Fruit fly (Drosophila melanogaster) whole organism, adult: ENCODE results near the gene CG7453.

Source experiments
- CG11617 ChIP-seq: fragments of 200-800 bp; sonication (Bioruptor generic); optimal IDR thresholded peaks from 2 replicates; lab custom pipeline; 2017; ENCODE audit warnings: mild to moderate bottlenecking, missing biosample characterization, missing genetic modification reagents, missing genetic modification characterization
- CG12768 ChIP-seq: fragments of 200-800 bp; sonication (Bioruptor generic); optimal IDR thresholded peaks from 2 replicates; lab custom pipeline; 2017; ENCODE audit warnings: missing biosample characterization, missing genetic modification characterization, mild to moderate bottlenecking, moderate library complexity, missing genetic modification reagents
- CG14711 ChIP-seq: fragments of 200-800 bp; sonication (Bioruptor generic); optimal IDR thresholded peaks from 2 replicates; lab custom pipeline; 2018; ENCODE audit warnings: missing biosample characterization, mild to moderate bottlenecking, missing genetic modification characterization, moderate library complexity
- CG1620 ChIP-seq: fragments of 200-800 bp; sonication (Bioruptor generic); optimal IDR thresholded peaks from 2 replicates; lab custom pipeline; 2016; ENCODE audit warnings: missing biosample characterization, missing genetic modification characterization
- CG33017 ChIP-seq: fragments of 200-800 bp; sonication (Bioruptor generic); optimal IDR thresholded peaks from 2 replicates; lab custom pipeline; 2018; ENCODE audit warnings: missing biosample characterization, mild to moderate bottlenecking, missing genetic modification characterization, moderate library complexity
- CG5204 ChIP-seq: fragments of 200-800 bp; sonication (Bioruptor generic); optimal IDR thresholded peaks from 2 replicates; lab custom pipeline; 2016; ENCODE audit warnings: missing biosample characterization, missing genetic modification characterization
- CG7045 ChIP-seq: fragments of 200-800 bp; sonication (Bioruptor generic); optimal IDR thresholded peaks from 2 replicates; lab custom pipeline; 2017; ENCODE audit warnings: missing biosample characterization, mild to moderate bottlenecking, missing genetic modification characterization
- CG7101 ChIP-seq: fragments of 200-800 bp; sonication (Bioruptor generic); optimal IDR thresholded peaks from 2 replicates; lab custom pipeline; 2018; ENCODE audit warnings: missing biosample characterization, mild to moderate bottlenecking, missing genetic modification characterization, moderate library complexity
- Clk ChIP-seq: fragments of 200-800 bp; sonication (Bioruptor generic); optimal IDR thresholded peaks from 2 replicates; lab custom pipeline; 2017; ENCODE audit warnings: missing biosample characterization, missing genetic modification characterization
- Crg-1 ChIP-seq: fragments of 200-800 bp; sonication (Bioruptor generic); optimal IDR thresholded peaks from 2 replicates; lab custom pipeline; 2016; ENCODE audit warnings: missing biosample characterization, missing genetic modification characterization
- Hr96 ChIP-seq: fragments of 200-800 bp; sonication (Bioruptor generic); optimal IDR thresholded peaks from 2 replicates; lab custom pipeline; 2016; ENCODE audit warnings: missing biosample characterization, missing genetic modification characterization
- Mnt ChIP-seq: fragments of 200-800 bp; sonication (Bioruptor generic); optimal IDR thresholded peaks from 2 replicates; lab custom pipeline; 2016; ENCODE audit warnings: missing biosample characterization, mild to moderate bottlenecking, missing genetic modification characterization
- bab1 ChIP-seq: fragments of 200-800 bp; sonication (Bioruptor generic); optimal IDR thresholded peaks from 3 replicates; lab custom pipeline; 2019; ENCODE audit warnings: missing biosample characterization, mild to moderate bottlenecking, missing genetic modification characterization, moderate library complexity
- cic ChIP-seq: fragments of 200-800 bp; sonication (Bioruptor generic); optimal IDR thresholded peaks from 2 replicates; lab custom pipeline; 2017; ENCODE audit warnings: missing biosample characterization, mild to moderate bottlenecking, missing genetic modification characterization, moderate library complexity
- cnc ChIP-seq, 2 experiments: fragments of >200 bp; optimal IDR thresholded peaks; 2 replicates each; lab custom pipeline; 2017
- kay ChIP-seq: fragments of 200-800 bp; sonication (Bioruptor generic); peaks from one replicate; lab custom pipeline; 2016; ENCODE audit warnings: missing biosample characterization, missing genetic modification characterization, borderline replicate concordance
- ovo ChIP-seq: fragments of 200-800 bp; sonication (Bioruptor generic); optimal IDR thresholded peaks from 2 replicates; lab custom pipeline; 2016; ENCODE audit warnings: missing biosample characterization, missing genetic modification characterization
- pad ChIP-seq: fragments of 200-800 bp; sonication (Bioruptor generic); optimal IDR thresholded peaks from 3 replicates; lab custom pipeline; 2017; ENCODE audit warnings: missing biosample characterization, missing genetic modification characterization, mild to moderate bottlenecking, moderate library complexity, missing genetic modification reagents
- tj ChIP-seq: fragments of 200-800 bp; sonication (Bioruptor generic); optimal IDR thresholded peaks from 3 replicates; lab custom pipeline; 2017; ENCODE audit warnings: missing biosample characterization, mild to moderate bottlenecking, missing genetic modification characterization, moderate library complexity
- toe ChIP-seq: fragments of 200-800 bp; sonication (Bioruptor generic); optimal IDR thresholded peaks from 2 replicates; lab custom pipeline; 2016; ENCODE audit warnings: missing biosample characterization, missing genetic modification characterization

Gene CG7453

DNA sequence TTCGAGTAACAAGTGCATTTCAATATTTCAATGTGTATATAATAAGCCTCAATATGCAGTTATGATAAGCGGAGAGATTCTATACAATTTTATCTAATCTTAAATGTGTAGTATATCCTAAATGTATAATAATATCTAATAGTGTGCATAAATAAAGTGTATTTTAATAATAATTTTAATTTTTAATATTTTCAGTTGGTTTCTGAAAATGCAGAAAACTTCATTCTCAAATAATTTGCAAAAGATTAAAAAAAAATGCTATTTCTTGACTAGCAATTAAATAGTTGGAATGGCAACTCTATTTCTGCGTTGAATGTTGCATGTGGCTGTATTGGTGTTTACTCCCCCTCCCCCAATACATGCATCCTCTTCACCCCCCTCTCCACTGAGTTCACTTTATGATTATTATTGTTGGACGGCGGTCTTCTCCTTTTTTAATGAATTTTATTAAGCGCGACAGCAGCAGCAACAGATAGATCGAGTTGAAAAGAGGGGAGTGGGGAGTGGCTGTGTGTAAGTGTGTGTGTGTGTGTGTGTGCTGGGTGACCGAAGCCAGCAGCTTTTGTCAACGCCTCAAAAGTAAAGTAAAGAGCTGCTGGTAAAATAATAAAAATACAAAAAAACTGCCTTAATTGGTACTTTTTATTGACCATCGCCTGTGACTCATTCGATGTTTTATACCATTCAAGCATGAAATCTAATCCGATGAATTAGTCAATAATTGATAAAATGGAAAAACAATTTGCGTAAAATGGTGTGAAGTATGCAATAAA is 19.2 kb upstream of the CG7453 start:
- TF ChIP-seq CG33017 (tag; lab: Kevin White, UChicago) (no peak), CG7045 (GFP tag; lab: Kevin White, UChicago) (no peak), tj (GFP tag; lab: Kevin White, UChicago) (no peak), toe (GFP tag; lab: Kevin White, UChicago) (no peak), pad (GFP tag; lab: Kevin White, UChicago) (no peak), bab1 (no peak), Hr96 (GFP tag; lab: Kevin White, UChicago) (no peak), CG12768 (GFP tag; lab: Kevin White, UChicago) (no peak), Crg-1 (GFP tag; lab: Kevin White, UChicago) (no peak), CG5204 (GFP tag; lab: Kevin White, UChicago) (no peak), cic (no peak), Mnt (GFP tag; lab: Kevin White, UChicago) (no peak), kay (GFP tag; lab: Kevin White, UChicago) (no peak), CG11617 (GFP tag; lab: Kevin White, UChicago) (no peak)

- no peak for TF ChIP-seq CG1620 (GFP tag; lab: Kevin White, UChicago)
- no peak for TF ChIP-seq Hr96 (GFP tag; lab: Kevin White, UChicago)
- no peak for TF ChIP-seq bab1
- TF ChIP-seq CG7101 (tag; lab: Kevin White, UChicago) = peak; percentile 53
- TF ChIP-seq CG11617 (GFP tag; lab: Kevin White, UChicago) = peak; percentile 17
Observed at dm6 chrX:19162249-19162914, 17.6 kb upstream of the CG7453 start.

- TF ChIP-seq CG1620 (GFP tag; lab: Kevin White, UChicago) = no peak
- TF ChIP-seq CG7045 (GFP tag; lab: Kevin White, UChicago) = no peak
- no peak for TF ChIP-seq CG14711 (tag; lab: Kevin White, UChicago)
- no peak for TF ChIP-seq bab1
- TF ChIP-seq Mnt (GFP tag; lab: Kevin White, UChicago) = no peak
- TF ChIP-seq kay (GFP tag; lab: Kevin White, UChicago) = no peak
- no peak for TF ChIP-seq cic
- TF ChIP-seq Clk (GFP tag; lab: Kevin White, UChicago) = no peak
- no peak for TF ChIP-seq Crg-1 (GFP tag; lab: Kevin White, UChicago)
- TF ChIP-seq CG7101 (tag; lab: Kevin White, UChicago) = no peak
- TF ChIP-seq CG12768 (GFP tag; lab: Kevin White, UChicago) = no peak
- no peak for TF ChIP-seq CG5204 (GFP tag; lab: Kevin White, UChicago)
- TF ChIP-seq CG11617 (GFP tag; lab: Kevin White, UChicago) = no peak
- no peak for TF ChIP-seq Hr96 (GFP tag; lab: Kevin White, UChicago)
- TF ChIP-seq cnc (optimal IDR thresholded peaks at IDR 0.05; lab: Kevin White, UChicago) = no peak
- no peak for TF ChIP-seq pad (GFP tag; lab: Kevin White, UChicago)
- no peak for TF ChIP-seq CG33017 (tag; lab: Kevin White, UChicago)
- no peak for TF ChIP-seq toe (GFP tag; lab: Kevin White, UChicago)
- TF ChIP-seq tj (GFP tag; lab: Kevin White, UChicago) = no peak
Observed at dm6 chrX:19163446-19163845, 16.5 kb upstream of the CG7453 start.

DNA sequence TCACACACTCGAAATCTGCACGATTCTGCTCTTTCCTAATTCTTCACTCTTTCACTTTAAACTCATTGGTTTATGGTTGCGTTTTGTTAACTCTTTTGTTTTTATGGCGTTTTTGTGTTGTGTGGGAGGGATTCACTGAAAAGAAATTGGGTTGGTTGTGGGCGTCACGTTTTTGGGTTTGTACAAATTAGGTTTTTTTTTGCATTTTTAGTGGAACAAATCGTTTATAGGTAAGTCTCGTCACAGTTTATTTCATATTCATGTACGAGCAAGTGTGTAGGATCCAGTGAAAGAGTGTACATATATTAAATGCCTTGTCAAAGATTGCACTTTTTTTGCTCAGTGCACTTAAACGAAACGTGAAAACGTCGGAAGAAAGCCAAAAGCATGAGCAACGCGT is 15.2 kb upstream of the CG7453 start:
- TF ChIP-seq CG7101 (tag; lab: Kevin White, UChicago) (no peak), cnc (optimal IDR thresholded peaks at IDR 0.05; lab: Kevin White, UChicago) (no peak), CG33017 (tag; lab: Kevin White, UChicago) (no peak), CG11617 (GFP tag; lab: Kevin White, UChicago) (no peak), kay (GFP tag; lab: Kevin White, UChicago) (no peak), ovo (GFP tag; lab: Kevin White, UChicago) (no peak), Hr96 (GFP tag; lab: Kevin White, UChicago) (no peak), CG7045 (GFP tag; lab: Kevin White, UChicago) (no peak)

DNA sequence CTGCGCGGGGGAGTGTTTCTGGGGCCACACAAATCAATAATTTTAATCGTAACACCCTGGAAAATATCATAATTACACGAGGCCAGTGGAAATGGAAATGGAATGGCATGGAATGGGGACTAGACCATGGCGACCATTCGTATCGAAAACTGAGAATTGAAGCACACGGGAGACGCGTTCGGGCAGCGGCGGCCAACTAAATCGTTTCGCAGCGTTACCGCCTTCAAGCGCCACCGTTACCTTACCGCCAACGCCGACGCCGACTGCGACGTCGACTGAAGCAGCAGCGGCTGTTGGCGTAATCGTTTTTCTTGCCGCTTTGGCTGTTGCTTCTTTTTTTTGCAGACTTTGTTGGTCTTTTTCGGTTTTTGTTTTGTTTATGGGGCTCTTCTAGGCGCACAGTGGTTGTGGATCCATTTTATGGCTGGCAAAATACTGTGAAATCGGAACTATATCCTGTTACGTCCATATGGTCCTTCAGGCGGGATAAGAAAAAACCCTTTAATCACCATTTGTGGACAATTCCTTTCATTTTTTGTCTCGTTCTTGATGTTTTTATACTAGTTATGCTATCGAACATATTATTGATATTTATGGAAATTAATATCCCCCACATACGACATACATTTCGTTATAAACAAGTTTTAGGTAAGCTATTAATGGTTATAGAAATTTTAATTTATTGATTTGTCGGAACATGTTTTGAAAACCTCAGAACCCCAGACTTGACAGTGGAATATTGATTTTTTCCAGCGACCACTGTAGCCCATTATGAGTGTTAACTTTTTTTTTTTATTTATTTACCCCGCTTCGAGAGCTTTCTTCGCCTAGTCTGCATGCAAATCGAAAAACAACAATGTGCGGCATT is 14.6 kb upstream of the CG7453 start:
- no peak for TF ChIP-seq kay (GFP tag; lab: Kevin White, UChicago)
- TF ChIP-seq CG33017 (tag; lab: Kevin White, UChicago) = no peak
- TF ChIP-seq ovo (GFP tag; lab: Kevin White, UChicago) = peak; percentile 20
- TF ChIP-seq Hr96 (GFP tag; lab: Kevin White, UChicago) = no peak
- peak; percentile 53 for TF ChIP-seq tj (GFP tag; lab: Kevin White, UChicago)
- peak; percentile 3 for TF ChIP-seq Mnt (GFP tag; lab: Kevin White, UChicago)
